Fruit fly (Drosophila melanogaster) whole organism, adult: Measurements from ENCODE around the gene CG9727.

Experiments used
- CG12768 ChIP-seq: fragments of 200-800 bp; sonication (Bioruptor generic); optimal IDR thresholded peaks from 2 replicates; lab custom pipeline; 2017; ENCODE audit warnings: missing biosample characterization, missing genetic modification characterization, mild to moderate bottlenecking, moderate library complexity, missing genetic modification reagents
- CG14711 ChIP-seq: fragments of 200-800 bp; sonication (Bioruptor generic); optimal IDR thresholded peaks from 2 replicates; lab custom pipeline; 2018; ENCODE audit warnings: missing biosample characterization, mild to moderate bottlenecking, missing genetic modification characterization, moderate library complexity
- CG1620 ChIP-seq: fragments of 200-800 bp; sonication (Bioruptor generic); optimal IDR thresholded peaks from 2 replicates; lab custom pipeline; 2016; ENCODE audit warnings: missing biosample characterization, missing genetic modification characterization
- CG33017 ChIP-seq: fragments of 200-800 bp; sonication (Bioruptor generic); optimal IDR thresholded peaks from 2 replicates; lab custom pipeline; 2018; ENCODE audit warnings: missing biosample characterization, mild to moderate bottlenecking, missing genetic modification characterization, moderate library complexity
- CG7101 ChIP-seq: fragments of 200-800 bp; sonication (Bioruptor generic); optimal IDR thresholded peaks from 2 replicates; lab custom pipeline; 2018; ENCODE audit warnings: missing biosample characterization, mild to moderate bottlenecking, missing genetic modification characterization, moderate library complexity
- Hr96 ChIP-seq: fragments of 200-800 bp; sonication (Bioruptor generic); optimal IDR thresholded peaks from 2 replicates; lab custom pipeline; 2016; ENCODE audit warnings: missing biosample characterization, missing genetic modification characterization
- Mnt ChIP-seq: fragments of 200-800 bp; sonication (Bioruptor generic); optimal IDR thresholded peaks from 2 replicates; lab custom pipeline; 2016; ENCODE audit warnings: missing biosample characterization, mild to moderate bottlenecking, missing genetic modification characterization
- bab1 ChIP-seq: fragments of 200-800 bp; sonication (Bioruptor generic); optimal IDR thresholded peaks from 3 replicates; lab custom pipeline; 2019; ENCODE audit warnings: missing biosample characterization, mild to moderate bottlenecking, missing genetic modification characterization, moderate library complexity
- cic ChIP-seq: fragments of 200-800 bp; sonication (Bioruptor generic); optimal IDR thresholded peaks from 2 replicates; lab custom pipeline; 2017; ENCODE audit warnings: missing biosample characterization, mild to moderate bottlenecking, missing genetic modification characterization, moderate library complexity
- cnc ChIP-seq, 2 experiments: fragments of >200 bp; optimal IDR thresholded peaks; 2 replicates each; lab custom pipeline; 2017
- kay ChIP-seq: fragments of 200-800 bp; sonication (Bioruptor generic); peaks from one replicate; lab custom pipeline; 2016; ENCODE audit warnings: missing biosample characterization, missing genetic modification characterization, borderline replicate concordance
- pad ChIP-seq: fragments of 200-800 bp; sonication (Bioruptor generic); optimal IDR thresholded peaks from 3 replicates; lab custom pipeline; 2017; ENCODE audit warnings: missing biosample characterization, missing genetic modification characterization, mild to moderate bottlenecking, moderate library complexity, missing genetic modification reagents
- toe ChIP-seq: fragments of 200-800 bp; sonication (Bioruptor generic); optimal IDR thresholded peaks from 2 replicates; lab custom pipeline; 2016; ENCODE audit warnings: missing biosample characterization, missing genetic modification characterization

DNA sequence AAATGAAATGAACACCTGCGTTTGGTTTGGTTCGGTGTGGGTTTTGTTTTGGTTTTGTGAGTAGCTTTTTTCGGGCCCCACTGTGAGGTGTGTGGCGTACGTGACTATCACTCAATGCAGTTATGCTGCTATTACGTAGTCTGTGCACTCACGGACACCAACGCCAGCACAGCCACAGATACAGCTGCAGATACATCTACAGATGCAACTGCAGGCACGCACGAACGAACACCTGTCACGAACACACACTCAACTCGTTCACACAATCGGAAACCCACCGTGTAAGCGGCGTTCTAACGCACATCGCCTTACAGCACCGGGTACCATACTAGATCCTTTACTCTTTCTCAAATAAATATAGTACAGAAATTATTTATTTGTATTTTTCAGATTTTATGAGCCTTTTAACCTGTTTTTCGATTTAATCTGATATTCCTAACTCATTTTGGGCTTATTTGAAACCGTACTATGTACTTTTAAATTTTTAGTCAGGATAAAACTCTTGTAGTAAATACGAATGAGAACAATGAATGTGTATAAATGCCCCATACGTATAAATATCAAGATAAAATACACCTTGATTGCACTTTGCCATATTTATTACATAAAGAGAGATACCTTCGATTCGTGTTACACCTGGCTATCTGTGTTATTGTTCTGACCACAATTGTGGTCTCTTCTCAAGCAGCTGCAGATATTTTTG, 30.9 kb downstream of the CG9727 start:
- TF ChIP-seq bab1 (GFP tag; lab: Kevin White, UChicago) (no peak), CG12768 (no peak), toe (GFP tag; lab: Kevin White, UChicago) (no peak), kay (no peak), Hr96 (GFP tag; lab: Kevin White, UChicago) (no peak), cnc (optimal IDR thresholded peaks at IDR 0.05; lab: Kevin White, UChicago) (no peak), pad (GFP tag; lab: Kevin White, UChicago) (no peak), CG33017 (tag; lab: Kevin White, UChicago) (no peak), CG1620 (GFP tag; lab: Kevin White, UChicago) (no peak), CG7101 (tag; lab: Kevin White, UChicago) (no peak), CG14711 (tag; lab: Kevin White, UChicago) (no peak), cic (no peak), Mnt (GFP tag; lab: Kevin White, UChicago) (no peak)
